Worm (Caenorhabditis elegans) whole organism, L3 larva: ENCODE results near the gene sdz-10.
A peak's percentile ranks its signal among the peaks of the same experiment; 100 is the strongest.

Source experiments
- R02D3.7 ChIP-seq: fragments of 150-350 bp; optimal IDR thresholded peaks from 2 replicates; lab custom pipeline; 2014; ENCODE audit warnings: missing biosample characterization, missing genetic modification characterization
- ZK546.5 ChIP-seq: sonication (generic microtip); optimal IDR thresholded peaks from 2 replicates; lab custom pipeline; 2017; ENCODE audit warnings: missing biosample characterization, missing genetic modification characterization
- aly-2 ChIP-seq: fragments of 150-350 bp; optimal IDR thresholded peaks from 2 replicates; lab custom pipeline; 2014; ENCODE audit warnings: missing biosample characterization, missing genetic modification characterization
- ama-1 ChIP-seq: fragments of 150-350 bp; optimal IDR thresholded peaks from 2 replicates; lab custom pipeline; 2018
- ceh-16 ChIP-seq: sonication (generic microtip); optimal IDR thresholded peaks from 2 replicates; lab custom pipeline; 2017; ENCODE audit warnings: missing biosample characterization, missing genetic modification characterization
- ceh-28 ChIP-seq: fragments of 150-350 bp; optimal IDR thresholded peaks from 2 replicates; lab custom pipeline; 2014; ENCODE audit warnings: missing biosample characterization, missing genetic modification reagents, missing genetic modification characterization
- ceh-82 ChIP-seq: fragments of 150-350 bp; optimal IDR thresholded peaks from 2 replicates; lab custom pipeline; 2014; ENCODE audit warnings: missing biosample characterization, missing genetic modification characterization
- ceh-9 ChIP-seq: sonication (generic microtip); optimal IDR thresholded peaks from 2 replicates; lab custom pipeline; 2018; ENCODE audit warnings: missing biosample characterization, missing genetic modification characterization
- daf-12 ChIP-seq: fragments of 150-350 bp; optimal IDR thresholded peaks from 2 replicates; lab custom pipeline; 2014; ENCODE audit warnings: missing biosample characterization, missing genetic modification reagents, missing genetic modification characterization
- egl-27 ChIP-seq: sonication (generic microtip); optimal IDR thresholded peaks from 4 replicates; lab custom pipeline; 2017; ENCODE audit warnings: missing biosample characterization, missing genetic modification reagents, missing genetic modification characterization
- egl-5 ChIP-seq: fragments of 150-350 bp; optimal IDR thresholded peaks from 2 replicates; lab custom pipeline; 2017; ENCODE audit warnings: missing biosample characterization, missing genetic modification reagents, missing genetic modification characterization, inconsistent platforms
- elt-1 ChIP-seq: fragments of 150-350 bp; optimal IDR thresholded peaks from 2 replicates; lab custom pipeline; 2014; ENCODE audit warnings: missing biosample characterization, missing genetic modification characterization
- elt-2 ChIP-seq: sonication (generic microtip); optimal IDR thresholded peaks from 2 replicates; lab custom pipeline; 2016; ENCODE audit warnings: missing genetic modification reagents, mild to moderate bottlenecking, missing genetic modification characterization, missing compliant biosample characterization
- elt-3 ChIP-seq, 3 experiments: fragments of 150-350 bp in 1 of 3; sonication (generic microtip) in 2 of 3; optimal IDR thresholded peaks; 2 replicates in 2 of 3; 4 replicates in 1 of 3; lab custom pipeline; 2014 to 2017; ENCODE audit warnings: missing biosample characterization in 3 of 3, missing genetic modification characterization in 3 of 3
- eor-1 ChIP-seq, 2 experiments: fragments of 150-350 bp; optimal IDR thresholded peaks; 2 replicates each; lab custom pipeline; 2014 to 2018; ENCODE audit warnings: missing biosample characterization in 2 of 2, missing genetic modification characterization in 2 of 2
- fkh-10 ChIP-seq: sonication (generic microtip); optimal IDR thresholded peaks from 2 replicates; lab custom pipeline; 2017; ENCODE audit warnings: missing biosample characterization, missing genetic modification reagents, missing genetic modification characterization
- fkh-2 ChIP-seq: fragments of 150-350 bp; optimal IDR thresholded peaks from 2 replicates; lab custom pipeline; 2014; ENCODE audit warnings: missing biosample characterization, missing genetic modification reagents, missing genetic modification characterization
- fos-1 ChIP-seq: fragments of 150-350 bp; optimal IDR thresholded peaks from 2 replicates; lab custom pipeline; 2014; ENCODE audit warnings: missing biosample characterization, missing genetic modification characterization
- hmg-11 ChIP-seq: sonication (generic microtip); optimal IDR thresholded peaks from 2 replicates; lab custom pipeline; 2016; ENCODE audit warnings: missing genetic modification characterization, missing compliant biosample characterization
- jun-1 ChIP-seq: fragments of 150-350 bp; optimal IDR thresholded peaks from 2 replicates; lab custom pipeline; 2014; ENCODE audit warnings: missing biosample characterization, missing genetic modification reagents, missing genetic modification characterization
- lin-15B ChIP-seq: fragments of 150-350 bp; optimal IDR thresholded peaks from 2 replicates; lab custom pipeline; 2014; ENCODE audit warnings: missing biosample characterization, missing genetic modification characterization
- lin-39 ChIP-seq: fragments of 150-350 bp; optimal IDR thresholded peaks from 2 replicates; lab custom pipeline; 2018; ENCODE audit warnings: missing biosample characterization, missing genetic modification reagents, missing genetic modification characterization
- lsy-12 ChIP-seq: sonication (generic microtip); optimal IDR thresholded peaks from 2 replicates; lab custom pipeline; 2016; ENCODE audit warnings: mild to moderate bottlenecking, missing genetic modification characterization, missing compliant biosample characterization
- mdl-1 ChIP-seq: fragments of 150-350 bp; optimal IDR thresholded peaks from 2 replicates; lab custom pipeline; 2014; ENCODE audit warnings: missing biosample characterization, missing genetic modification characterization
- mml-1 ChIP-seq: fragments of 150-350 bp; sonication (generic microtip); optimal IDR thresholded peaks from 3 replicates; lab custom pipeline; 2014; ENCODE audit warnings: missing biosample characterization, missing genetic modification characterization
- nfya-1 ChIP-seq: sonication (generic microtip); optimal IDR thresholded peaks from 2 replicates; lab custom pipeline; 2017; ENCODE audit warnings: missing genetic modification characterization, mild to moderate bottlenecking, missing compliant biosample characterization, antibody characterized with exemption, moderate library complexity; ENCODE audit not compliant: insufficient read depth
- nhr-11 ChIP-seq: fragments of 150-350 bp; optimal IDR thresholded peaks from 2 replicates; lab custom pipeline; 2014; ENCODE audit warnings: missing biosample characterization, missing genetic modification characterization
- nhr-12 ChIP-seq: fragments of 150-350 bp; optimal IDR thresholded peaks from 2 replicates; lab custom pipeline; 2014; ENCODE audit warnings: missing biosample characterization, missing genetic modification characterization
- nhr-23 ChIP-seq: fragments of 150-350 bp; optimal IDR thresholded peaks from 2 replicates; lab custom pipeline; 2014; ENCODE audit warnings: missing biosample characterization, missing genetic modification reagents, missing genetic modification characterization
- nhr-237 ChIP-seq: fragments of 150-350 bp; optimal IDR thresholded peaks from 2 replicates; lab custom pipeline; 2014; ENCODE audit warnings: missing biosample characterization, missing genetic modification characterization
- nhr-25 ChIP-seq: sonication (generic microtip); optimal IDR thresholded peaks from 2 replicates; lab custom pipeline; 2017; ENCODE audit warnings: missing biosample characterization, missing genetic modification characterization
- nhr-28 ChIP-seq: fragments of 150-350 bp; optimal IDR thresholded peaks from 2 replicates; lab custom pipeline; 2014; ENCODE audit warnings: missing biosample characterization, missing genetic modification characterization
- nhr-43 ChIP-seq: sonication (generic microtip); optimal IDR thresholded peaks from 2 replicates; lab custom pipeline; 2016; ENCODE audit warnings: mild to moderate bottlenecking, missing genetic modification characterization, missing compliant biosample characterization; ENCODE audit not compliant: poor library complexity, severe bottlenecking
- nhr-67 ChIP-seq: fragments of 150-350 bp; optimal IDR thresholded peaks from 2 replicates; lab custom pipeline; 2014; ENCODE audit warnings: missing biosample characterization, missing genetic modification characterization
- nhr-76 ChIP-seq: fragments of 150-350 bp; sonication (generic microtip); optimal IDR thresholded peaks from 5 replicates; lab custom pipeline; 2014; ENCODE audit warnings: missing biosample characterization, missing genetic modification characterization
- nhr-77 ChIP-seq: fragments of 150-350 bp; optimal IDR thresholded peaks from 2 replicates; lab custom pipeline; 2014; ENCODE audit warnings: missing biosample characterization, missing genetic modification characterization
- pha-4 ChIP-seq: fragments of 150-350 bp; optimal IDR thresholded peaks from 2 replicates; lab custom pipeline; 2014; ENCODE audit warnings: missing biosample characterization, missing genetic modification reagents, missing genetic modification characterization
- pqm-1 ChIP-seq: fragments of 150-350 bp; optimal IDR thresholded peaks from 2 replicates; lab custom pipeline; 2017; ENCODE audit warnings: missing biosample characterization, missing genetic modification characterization, inconsistent platforms
- sea-2 ChIP-seq: fragments of 150-350 bp; sonication (generic microtip); optimal IDR thresholded peaks from 4 replicates; lab custom pipeline; 2014; ENCODE audit warnings: missing biosample characterization, missing genetic modification reagents, missing genetic modification characterization
- skn-1 ChIP-seq: fragments of 150-350 bp; optimal IDR thresholded peaks from 2 replicates; lab custom pipeline; 2014; ENCODE audit warnings: missing biosample characterization, missing genetic modification characterization
- snpc-4 ChIP-seq: fragments of 150-350 bp; optimal IDR thresholded peaks from 2 replicates; lab custom pipeline; 2014; ENCODE audit warnings: missing biosample characterization, missing genetic modification characterization
- tbx-2 ChIP-seq: sonication (generic microtip); optimal IDR thresholded peaks from 2 replicates; lab custom pipeline; 2016; ENCODE audit warnings: mild to moderate bottlenecking, missing genetic modification characterization, missing compliant biosample characterization
- unc-39 ChIP-seq: sonication (generic microtip); optimal IDR thresholded peaks from 4 replicates; lab custom pipeline; 2017; ENCODE audit warnings: missing biosample characterization, missing genetic modification characterization
- unc-62 ChIP-seq: fragments of 150-350 bp; sonication (generic microtip); optimal IDR thresholded peaks from 4 replicates; lab custom pipeline; 2014; ENCODE audit warnings: missing biosample characterization, missing genetic modification reagents, missing genetic modification characterization
- zag-1 ChIP-seq: fragments of 150-350 bp; optimal IDR thresholded peaks from 2 replicates; lab custom pipeline; 2014; ENCODE audit warnings: missing biosample characterization, missing genetic modification characterization
- ztf-11 ChIP-seq: fragments of 150-350 bp; optimal IDR thresholded peaks from 2 replicates; lab custom pipeline; 2014; ENCODE audit warnings: missing biosample characterization, missing genetic modification characterization
- ztf-4 ChIP-seq: fragments of 150-350 bp; optimal IDR thresholded peaks from 2 replicates; lab custom pipeline; 2014; ENCODE audit warnings: missing biosample characterization, missing genetic modification characterization

sdz-10 gene

DNA sequence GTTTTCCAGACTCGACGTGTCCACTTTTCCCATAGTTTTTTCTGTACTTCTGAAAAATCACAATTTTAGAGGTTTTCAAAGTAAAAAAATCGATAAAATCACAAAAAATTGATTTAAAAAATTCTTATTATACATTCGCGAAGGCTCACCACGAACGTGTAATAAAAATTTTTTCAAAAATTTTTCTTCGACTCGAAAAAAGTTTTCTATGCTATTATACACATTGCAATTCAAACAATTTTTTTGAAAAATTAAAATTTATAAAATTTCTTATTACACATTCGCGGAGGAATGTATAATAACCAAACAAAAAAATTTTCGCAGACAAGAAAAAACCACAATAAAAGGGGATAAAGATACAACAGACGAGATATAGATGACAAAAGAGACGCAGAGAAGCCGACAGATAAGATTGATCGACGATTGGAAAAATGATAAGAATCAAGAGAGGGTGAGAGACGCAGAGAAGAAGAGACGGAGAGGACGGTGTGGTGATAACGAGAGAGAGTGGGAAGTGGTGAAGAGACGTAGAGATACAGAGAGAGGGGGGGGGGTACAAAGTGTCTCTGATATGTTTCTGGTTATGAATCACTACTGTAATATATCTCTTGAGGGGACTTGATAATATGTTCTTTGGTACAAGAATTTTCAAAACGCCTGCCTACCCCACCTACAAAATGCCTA is 28.6 kb upstream of the sdz-10 start, which contains the start of gene nhr-119:
Gene nhr-119, minus strand, starts transcription at position 51 of the 684 bp plus-strand sequence.
- TF ChIP-seq hmg-11: no peak
- no peak for TF ChIP-seq mdl-1 (tag; lab: Kevin White, UChicago)
- no peak for TF ChIP-seq mml-1 (tag; lab: Kevin White, UChicago)
- TF ChIP-seq unc-62 (GFP tag; lab: Kevin White, UChicago): peak; percentile 11
- peak; percentile 74 for TF ChIP-seq elt-1 (tag; lab: Kevin White, UChicago)
- TF ChIP-seq lin-39 (tag; lab: Kevin White, UChicago): no peak
- no peak for TF ChIP-seq ztf-4
- peak in 2 of 3 experiments; percentile 74 to 92 for TF ChIP-seq elt-3 (tag; optimal IDR thresholded peaks at IDR 0.05; lab: Kevin White, UChicago)
- TF ChIP-seq fos-1 (tag; lab: Kevin White, UChicago): no peak
- TF ChIP-seq nhr-77 (tag; lab: Kevin White, UChicago): no peak
- no peak for TF ChIP-seq nhr-67
- TF ChIP-seq skn-1 (tag; lab: Kevin White, UChicago): peak; percentile 20
- peak; percentile 31 for TF ChIP-seq pha-4 (tag; lab: Kevin White, UChicago)
- TF ChIP-seq sea-2: no peak
- peak; percentile 90 for TF ChIP-seq ceh-28 (tag; lab: Kevin White, UChicago)
- TF ChIP-seq ceh-9 (tag; lab: Kevin White, UChicago): no peak
- TF ChIP-seq ZK546.5 (tag; lab: Kevin White, UChicago): no peak
- peak; percentile 65 for TF ChIP-seq nfya-1 (tag; lab: Kevin White, UChicago)
- TF ChIP-seq nhr-25 (tag; lab: Kevin White, UChicago): peak; percentile 85
- TF ChIP-seq daf-12 (tag; lab: Kevin White, UChicago): no peak
- no peak for TF ChIP-seq eor-1 (tag; optimal IDR thresholded peaks at IDR 0.05; lab: Kevin White, UChicago)
- no peak for TF ChIP-seq ceh-82 (tag; lab: Kevin White, UChicago)
- TF ChIP-seq unc-39: no peak
- TF ChIP-seq nhr-12 (tag; lab: Kevin White, UChicago): no peak
- TF ChIP-seq tbx-2: no peak
- TF ChIP-seq pqm-1 (tag; lab: Kevin White, UChicago): peak; percentile 92
- TF ChIP-seq jun-1 (tag; lab: Kevin White, UChicago): peak; percentile 81
- no peak for TF ChIP-seq ama-1
- no peak for TF ChIP-seq fkh-10 (GFP tag; lab: Kevin White, UChicago)
- TF ChIP-seq nhr-28 (tag; lab: Kevin White, UChicago): no peak
- TF ChIP-seq egl-27 (tag; lab: Kevin White, UChicago): no peak
- TF ChIP-seq ztf-11 (tag; lab: Kevin White, UChicago): no peak
- TF ChIP-seq aly-2 (tag; lab: Kevin White, UChicago): no peak
- TF ChIP-seq nhr-237 (tag; lab: Kevin White, UChicago): no peak
- TF ChIP-seq lsy-12 (tag; lab: Kevin White, UChicago): no peak
- peak; percentile 93 for TF ChIP-seq nhr-43 (tag; lab: Kevin White, UChicago)
- TF ChIP-seq elt-2: peak; percentile 96
- no peak for TF ChIP-seq fkh-2 (tag; lab: Kevin White, UChicago)
- TF ChIP-seq ceh-16 (tag; lab: Kevin White, UChicago): no peak
- peak; percentile 92 for TF ChIP-seq nhr-23
- peak; percentile 10 for TF ChIP-seq lin-15B (tag; lab: Kevin White, UChicago)
- no peak for TF ChIP-seq nhr-76 (tag; lab: Kevin White, UChicago)
- TF ChIP-seq nhr-11 (tag; lab: Kevin White, UChicago): peak; percentile 19
- no peak for TF ChIP-seq zag-1 (tag; lab: Kevin White, UChicago)
- peak; percentile 48 for TF ChIP-seq R02D3.7 (tag; lab: Kevin White, UChicago)
- TF ChIP-seq snpc-4: no peak
- TF ChIP-seq egl-5 (tag; lab: Kevin White, UChicago): no peak
